Worm (Caenorhabditis elegans) whole organism, L4 larva: Measurements from ENCODE around the gene clec-34.

ENCODE experiments used
- aly-2 ChIP-seq: sonication (generic microtip); optimal IDR thresholded peaks from 2 replicates; lab custom pipeline; 2018; ENCODE audit warnings: missing biosample characterization, missing genetic modification characterization
- ama-1 ChIP-seq: fragments of 150-350 bp; optimal IDR thresholded peaks from 2 replicates; lab custom pipeline; 2014; ENCODE audit warnings: inconsistent platforms, mixed read lengths
- ceh-20 ChIP-seq: fragments of 200-800 bp; sonication (Bioruptor generic); IDR thresholded peaks from 2 replicates; pipeline ENCODE4 v1.3.6; 2022; ENCODE audit warnings: missing genetic modification reagents, missing genetic modification characterization, missing compliant biosample characterization
- daf-12 ChIP-seq: fragments of 150-350 bp; optimal IDR thresholded peaks from 2 replicates; lab custom pipeline; 2014; ENCODE audit warnings: missing biosample characterization, missing genetic modification reagents, missing genetic modification characterization
- lin-39 ChIP-seq: fragments of 150-350 bp; optimal IDR thresholded peaks from 2 replicates; lab custom pipeline; 2014; ENCODE audit warnings: missing biosample characterization, missing genetic modification reagents, missing genetic modification characterization
- mes-2 ChIP-seq: sonication (generic microtip); optimal IDR thresholded peaks from 2 replicates; lab custom pipeline; 2016; ENCODE audit warnings: missing genotype, mild to moderate bottlenecking, missing genetic modification characterization, missing compliant biosample characterization; ENCODE audit not compliant: poor library complexity, severe bottlenecking
- nhr-48 ChIP-seq: sonication (generic microtip); optimal IDR thresholded peaks from 2 replicates; lab custom pipeline; 2016; ENCODE audit warnings: mild to moderate bottlenecking, missing genetic modification characterization, missing compliant biosample characterization
- nhr-76 ChIP-seq: fragments of 150-350 bp; optimal IDR thresholded peaks from 2 replicates; lab custom pipeline; 2014; ENCODE audit warnings: missing biosample characterization, missing genetic modification characterization
- pqm-1 ChIP-seq: sonication (generic microtip); optimal IDR thresholded peaks from 2 replicates; lab custom pipeline; 2017; ENCODE audit warnings: missing biosample characterization, missing genetic modification characterization
- spr-3 ChIP-seq: fragments of 200-800 bp; sonication (Bioruptor generic); optimal IDR thresholded peaks from 2 replicates; lab custom pipeline; 2018; ENCODE audit warnings: mild to moderate bottlenecking, missing genetic modification characterization, missing compliant biosample characterization
- zfp-2 ChIP-seq: sonication (generic microtip); optimal IDR thresholded peaks from 2 replicates; lab custom pipeline; 2016; ENCODE audit warnings: mild to moderate bottlenecking, missing genetic modification characterization, missing compliant biosample characterization
- ztf-11 ChIP-seq: fragments of 150-350 bp; optimal IDR thresholded peaks from 2 replicates; lab custom pipeline; 2014; ENCODE audit warnings: missing biosample characterization, missing genetic modification characterization

DNA sequence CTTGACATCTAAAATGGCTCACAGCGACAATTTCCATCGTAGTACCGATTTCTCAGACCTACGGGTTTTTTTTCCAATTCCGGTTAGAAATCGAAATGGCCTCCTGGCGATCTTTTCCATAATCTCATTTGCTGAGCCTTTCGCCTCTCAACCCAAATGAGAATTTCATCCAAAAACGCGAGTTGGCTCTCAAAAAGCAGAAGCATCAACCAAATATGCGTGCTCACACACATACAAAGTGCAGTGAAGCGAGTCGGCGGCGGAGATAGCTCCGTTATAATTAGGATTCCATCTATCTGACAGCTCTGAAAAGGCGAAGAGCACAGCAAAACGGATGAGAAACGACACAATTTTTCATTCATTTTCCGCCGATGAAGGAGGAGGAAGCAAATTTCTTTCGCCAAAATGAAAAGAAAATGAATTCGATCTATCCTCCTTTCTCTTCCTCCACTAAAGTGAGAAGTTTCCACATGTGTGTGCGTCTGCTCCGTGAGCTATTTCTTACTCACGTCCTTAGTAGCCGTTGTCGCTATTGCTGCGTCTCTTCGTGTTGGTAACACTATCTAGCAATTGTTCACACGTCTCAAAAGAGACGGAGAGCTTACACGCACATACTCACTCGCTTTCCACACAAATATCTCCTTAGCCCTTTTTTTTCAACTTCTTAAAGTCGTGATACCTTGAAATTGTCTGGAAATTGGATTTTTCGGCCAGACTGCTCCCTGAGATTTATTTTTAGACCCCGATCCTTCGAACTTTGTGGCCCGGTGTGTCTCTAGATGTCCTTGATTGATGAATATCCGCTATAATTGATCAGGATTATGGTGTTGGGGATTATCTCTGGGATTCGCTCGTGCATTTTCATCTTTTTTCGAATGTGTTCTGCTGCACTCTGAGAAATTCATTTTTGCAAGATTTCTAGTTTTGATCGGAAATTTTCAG is 16.8 kb downstream of the clec-34 start:
- TF ChIP-seq zfp-2 (tag; lab: Kevin White, UChicago) (no peak), ama-1 (lab: Kevin White, UChicago) (no peak), mes-2 (tag; lab: Kevin White, UChicago) (no peak), daf-12 (tag; lab: Kevin White, UChicago) (no peak), aly-2 (no peak), lin-39 (tag; lab: Kevin White, UChicago) (no peak), nhr-48 (tag; lab: Kevin White, UChicago) (no peak), pqm-1 (tag; lab: Kevin White, UChicago) (no peak), ceh-20 (GFP tag; lab: Robert Waterston, UW) (no peak), ztf-11 (tag; lab: Kevin White, UChicago) (no peak), nhr-76 (no peak), spr-3 (GFP tag; lab: Kevin White, UChicago) (no peak)
